Worm (Caenorhabditis elegans): Measurements from ENCODE around the gene K06H7.2.

The K06H7.2 gene

ce11 chrIII:8126978-8127377, 33.6 kb downstream of the K06H7.2 start:
- TF ChIP-seq nhr-21 (tag; optimal IDR thresholded peaks at IDR 0.05) (no peak), unc-55 (GFP tag; optimal IDR thresholded peaks at IDR 0.05) (peak; percentile 37), F13H6.1 (tag; optimal IDR thresholded peaks at IDR 0.05) (peak; percentile 6), nhr-237 (tag; optimal IDR thresholded peaks at IDR 0.05) (no peak), nhr-129 (tag; optimal IDR thresholded peaks at IDR 0.05) (peak; percentile 51), lsy-2 (tag; optimal IDR thresholded peaks at IDR 0.05) (peak; percentile 11 to 22)

- peak; percentile 7 for TF ChIP-seq nhr-25 (tag; optimal IDR thresholded peaks at IDR 0.05)
- TF ChIP-seq ceh-16 (tag; optimal IDR thresholded peaks at IDR 0.05), result no peak
Measured at ce11 chrIII:8129195-8129594, 35.8 kb downstream of the K06H7.2 start.

DNA sequence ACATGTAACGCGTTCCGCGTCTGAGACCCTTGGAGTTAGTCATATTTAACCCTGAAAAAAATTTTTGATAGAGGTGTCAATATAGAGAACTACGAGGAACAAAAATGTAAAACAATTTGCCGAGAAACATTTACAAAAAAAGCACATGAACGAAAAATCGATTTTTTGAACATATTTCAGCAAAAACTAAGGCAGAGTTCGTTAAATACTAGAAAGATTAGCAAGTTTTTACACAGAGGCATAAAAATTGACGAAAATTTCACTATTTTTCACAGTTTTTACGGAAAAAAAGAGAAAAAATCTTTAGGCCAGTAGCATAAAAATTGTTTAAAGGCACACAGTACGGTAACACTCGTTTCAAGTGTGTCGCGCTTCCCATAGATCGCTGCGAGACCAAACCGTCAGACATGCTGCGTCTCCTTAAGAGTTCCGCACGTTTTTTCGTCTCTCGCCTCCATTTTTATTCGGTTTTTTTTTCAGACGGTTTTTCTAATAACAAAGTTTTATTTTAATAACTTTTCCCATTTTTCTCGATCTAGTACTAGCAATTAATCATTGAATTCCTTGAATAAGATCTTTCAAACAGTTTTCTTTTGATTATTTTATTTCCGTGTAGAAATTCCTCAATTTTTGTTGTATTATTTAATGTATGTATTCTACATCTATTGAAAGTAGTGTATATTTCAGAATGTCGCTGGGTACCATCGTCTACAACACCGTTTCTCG, 37.0 kb downstream of the K06H7.2 start, which contains the start of the genes rpl-21 and C14B9.10:
Gene rpl-21 (minus strand): TSS at position 51 of the 726 bp plus-strand sequence.
Gene C14B9.10 (plus strand): TSS at position 676 of the 726 bp plus-strand sequence.
- TF ChIP-seq ztf-4 (tag; optimal IDR thresholded peaks at IDR 0.05), result peak; percentile 61
- TF ChIP-seq F13H6.1 (tag; optimal IDR thresholded peaks at IDR 0.05), result peak; percentile 71
- TF ChIP-seq zag-1 (tag; optimal IDR thresholded peaks at IDR 0.05), result no peak
- TF ChIP-seq alr-1 (tag; optimal IDR thresholded peaks at IDR 0.05), result no peak
- no peak for TF ChIP-seq nhr-12 (tag; optimal IDR thresholded peaks at IDR 0.05)
- TF ChIP-seq ama-1 (optimal IDR thresholded peaks at IDR 0.05), result peak; percentile 45
- peak; percentile 89 for TF ChIP-seq C34F6.9 (tag; optimal IDR thresholded peaks at IDR 0.05)
- peak; percentile 49 for TF ChIP-seq ceh-82 (tag; optimal IDR thresholded peaks at IDR 0.05)
- TF ChIP-seq sem-4 (tag; optimal IDR thresholded peaks at IDR 0.05), result peak; percentile 80
- TF ChIP-seq crh-2 (tag; optimal IDR thresholded peaks at IDR 0.05), result peak; percentile 88
- peak; percentile 61 for TF ChIP-seq fos-1 (tag; optimal IDR thresholded peaks at IDR 0.05)
- TF ChIP-seq aly-2 (tag; optimal IDR thresholded peaks at IDR 0.05), result no peak
- TF ChIP-seq lin-13 (GFP tag; optimal IDR thresholded peaks at IDR 0.05), result peak; percentile 80
- peak; percentile 76 for TF ChIP-seq nhr-21 (tag; optimal IDR thresholded peaks at IDR 0.05)
- peak; percentile 19 for TF ChIP-seq ceh-16 (tag; optimal IDR thresholded peaks at IDR 0.05)
- TF ChIP-seq ztf-11 (tag; optimal IDR thresholded peaks at IDR 0.05), result no peak
- TF ChIP-seq nhr-129 (tag; optimal IDR thresholded peaks at IDR 0.05), result peak; percentile 86
- TF ChIP-seq lsy-2 (tag; optimal IDR thresholded peaks at IDR 0.05), result peak; percentile 96 to 99
- TF ChIP-seq ZK546.5 (tag; optimal IDR thresholded peaks at IDR 0.05), result peak; percentile 63
- TF ChIP-seq nhr-23 (tag; optimal IDR thresholded peaks at IDR 0.05), result no peak
- peak; percentile 82 for TF ChIP-seq gmeb-1 (tag; optimal IDR thresholded peaks at IDR 0.05)
- TF ChIP-seq sma-9 (GFP tag; optimal IDR thresholded peaks at IDR 0.05), result peak; percentile 88
- no peak for TF ChIP-seq sma-9 (tag; optimal IDR thresholded peaks at IDR 0.05)
- peak; percentile 49 for TF ChIP-seq snpc-4 (tag; optimal IDR thresholded peaks at IDR 0.05)
- TF ChIP-seq mab-5 (tag; optimal IDR thresholded peaks at IDR 0.05), result peak; percentile 28
- TF ChIP-seq sma-3 (GFP tag; optimal IDR thresholded peaks at IDR 0.05), result peak; percentile 76
- TF ChIP-seq nhr-10 (tag; optimal IDR thresholded peaks at IDR 0.05), result no peak
- peak; percentile 85 for TF ChIP-seq nhr-25 (tag; optimal IDR thresholded peaks at IDR 0.05)
- TF ChIP-seq mdl-1 (tag; optimal IDR thresholded peaks at IDR 0.05), result peak; percentile 31 to 39
- peak; percentile 3 for TF ChIP-seq R02D3.7 (tag; optimal IDR thresholded peaks at IDR 0.05)
- TF ChIP-seq blmp-1 (tag; optimal IDR thresholded peaks at IDR 0.05; ENCODE audit: insufficient read depth), result peak; percentile 32
- peak; percentile 98 for TF ChIP-seq unc-55 (GFP tag; optimal IDR thresholded peaks at IDR 0.05)
- peak; percentile 60 for TF ChIP-seq lin-11 (tag; optimal IDR thresholded peaks at IDR 0.05)

DNA sequence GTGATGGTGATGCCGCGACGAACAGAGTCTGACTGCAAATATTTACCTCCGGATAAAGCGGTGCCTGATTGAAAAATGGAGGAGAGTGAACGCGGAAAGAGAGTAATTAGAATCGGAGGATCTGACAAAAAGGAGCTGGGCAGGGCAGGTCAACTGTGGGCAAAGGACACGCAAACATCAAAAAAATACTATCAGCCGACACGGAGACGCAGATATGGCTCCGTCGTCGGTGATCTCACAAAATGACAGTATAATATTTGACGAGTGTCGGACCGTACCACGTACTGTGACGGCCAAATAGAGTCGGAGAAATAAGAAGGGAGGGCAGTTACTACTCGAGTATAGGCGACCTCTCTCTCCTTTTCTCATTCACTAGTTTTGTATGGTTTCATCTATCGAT, 39.1 kb downstream of the K06H7.2 start:
- TF ChIP-seq egl-27 (tag; optimal IDR thresholded peaks at IDR 0.05) (no peak), nhr-129 (tag; optimal IDR thresholded peaks at IDR 0.05) (peak; percentile 9), peb-1 (tag; optimal IDR thresholded peaks at IDR 0.05) (peak; percentile 10)

- TF ChIP-seq C34F6.9 (tag; optimal IDR thresholded peaks at IDR 0.05), result no peak
- TF ChIP-seq ceh-82 (tag; optimal IDR thresholded peaks at IDR 0.05), result no peak
- TF ChIP-seq unc-55 (GFP tag; optimal IDR thresholded peaks at IDR 0.05), result no peak
- TF ChIP-seq zag-1 (tag; optimal IDR thresholded peaks at IDR 0.05), result no peak
- TF ChIP-seq ztf-1 (GFP tag; conservative IDR thresholded peaks at IDR 0.05), result no peak
- no peak for TF ChIP-seq nhr-21 (tag; optimal IDR thresholded peaks at IDR 0.05)
- TF ChIP-seq crh-2 (tag; optimal IDR thresholded peaks at IDR 0.05), result peak; percentile 36
- TF ChIP-seq alr-1 (tag; optimal IDR thresholded peaks at IDR 0.05), result no peak
- TF ChIP-seq nhr-12 (tag; optimal IDR thresholded peaks at IDR 0.05), result no peak
- TF ChIP-seq peb-1 (tag; optimal IDR thresholded peaks at IDR 0.05), result no peak
- no peak for TF ChIP-seq lsy-2 (tag; optimal IDR thresholded peaks at IDR 0.05)
- no peak for TF ChIP-seq nhr-129 (tag; optimal IDR thresholded peaks at IDR 0.05)
- TF ChIP-seq lin-39 (tag; optimal IDR thresholded peaks at IDR 0.05), result no peak
- peak; percentile 6 for TF ChIP-seq fos-1 (tag; optimal IDR thresholded peaks at IDR 0.05)
Measured at ce11 chrIII:8133346-8133745, 40.0 kb downstream of the K06H7.2 start, which contains the start of gene C14B9.2. TSS of gene C14B9.2 (plus strand) at chrIII:8133665.
